Worm (Caenorhabditis elegans): ENCODE measurements around the gene Y73B6BL.47.

DNA sequence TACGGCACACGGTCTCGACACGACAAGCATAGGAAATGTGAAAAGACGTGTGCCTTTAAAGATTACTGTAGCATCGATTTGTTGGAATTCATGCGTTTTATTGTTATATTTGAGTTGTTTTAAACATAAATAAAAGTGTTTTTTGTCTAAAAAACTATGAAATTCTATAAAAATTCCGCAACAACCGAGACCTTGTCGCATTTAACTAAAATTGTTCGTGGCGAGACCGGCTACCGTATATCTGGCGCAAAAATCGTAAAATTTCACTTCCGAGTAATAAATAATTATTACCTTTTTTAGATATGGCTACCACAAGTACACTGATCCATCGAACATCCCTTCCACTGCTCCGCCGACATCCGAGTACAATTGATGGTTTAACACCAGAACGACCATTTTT is 24.4 kb upstream of the Y73B6BL.47 start, which contains the start of gene ipla-6:
- no peak for TF ChIP-seq ets-4 (tag; optimal IDR thresholded peaks at IDR 0.05)
- no peak for TF ChIP-seq pqm-1 (tag; optimal IDR thresholded peaks at IDR 0.05)
- no peak for TF ChIP-seq ref-2 (tag; optimal IDR thresholded peaks at IDR 0.05)
- TF ChIP-seq madf-2 (tag; optimal IDR thresholded peaks at IDR 0.05): no peak
- no peak for TF ChIP-seq pha-4 (tag; optimal IDR thresholded peaks at IDR 0.05)
- TF ChIP-seq ceh-24 (tag; optimal IDR thresholded peaks at IDR 0.05): no peak
- no peak for TF ChIP-seq gmeb-2 (tag; optimal IDR thresholded peaks at IDR 0.05)
- no peak for TF ChIP-seq hlh-8 (tag; optimal IDR thresholded peaks at IDR 0.05)
- TF ChIP-seq elt-2 (tag; optimal IDR thresholded peaks at IDR 0.05): no peak
- TF ChIP-seq tbx-2 (tag; optimal IDR thresholded peaks at IDR 0.05): no peak

All from whole organism, late embryonic.